In the genomic region with DNA sequence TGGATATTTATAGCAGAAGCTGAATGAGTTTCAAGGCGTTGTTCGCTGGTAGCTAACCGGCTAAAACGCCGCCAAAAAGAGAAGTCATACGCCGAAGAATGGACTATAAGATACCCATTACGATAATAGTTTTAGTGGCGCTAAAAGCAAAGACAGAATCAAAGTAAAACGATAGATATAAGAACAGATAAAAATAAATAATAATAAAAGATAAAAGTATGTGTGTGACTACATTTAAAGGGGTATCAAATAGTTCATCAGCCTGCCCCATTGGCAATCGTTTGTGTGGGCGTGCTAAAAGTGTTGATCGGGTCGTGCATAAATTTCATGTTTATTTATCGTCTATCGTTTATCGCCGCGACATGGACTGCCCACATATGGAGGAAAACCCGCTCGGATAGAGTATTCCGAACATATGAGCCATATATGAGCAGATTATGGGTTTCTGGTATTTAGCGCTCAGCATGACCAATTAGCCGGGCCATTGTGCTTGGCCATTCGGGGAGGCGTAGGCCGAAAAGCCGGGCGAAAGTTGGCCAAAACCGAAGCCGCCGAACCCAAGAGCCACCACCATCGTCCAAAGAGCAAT, we compare ENCODE assay signal across 1 fruit fly cellular context.
TF ChIP-seq lines count a peak whose summit lies in the region.

No protein-coding gene starts in this region.

TF ChIP-seq in whole organism, embryonic, 481 proteins besides CTCF, POLR2A, EP300 and RAD21 (continued from another document and continues in another):
- TF ChIP-seq CG13287 (GFP tag; IDR thresholded peaks at IDR 0.05; lab: Robert Waterston, UW; ENCODE audit: partially characterized antibody) (peak; percentile 10; the same call in 1 of the 2 replicates), cad (GFP tag; optimal IDR thresholded peaks at IDR 0.05; lab: Kevin White, UChicago) (no peak), CG11696 (GFP tag; IDR thresholded peaks at IDR 0.05; lab: Robert Waterston, UW) (peak; percentile 64), CG15073 (GFP tag; optimal IDR thresholded peaks at IDR 0.05; lab: Kevin White, UChicago) (no peak), Dek (tag; optimal IDR thresholded peaks at IDR 0.05; lab: Kevin White, UChicago) (peak; percentile 65), ken (GFP tag; IDR thresholded peaks at IDR 0.05; lab: Robert Waterston, UW) (peak; percentile 33; the same call in 1 of the 3 replicates), CG8089 (GFP tag; optimal IDR thresholded peaks at IDR 0.05; lab: Kevin White, UChicago) (no peak), CG10147 (GFP tag; optimal IDR thresholded peaks at IDR 0.05; lab: Kevin White, UChicago) (peak; percentile 75), bab2 (GFP tag; optimal IDR thresholded peaks at IDR 0.05; lab: Kevin White, UChicago) (peak; percentile 9), CG14050 (GFP tag; IDR thresholded peaks at IDR 0.05; lab: Robert Waterston, UW) (peak; percentile 67), zen2 (GFP tag; IDR thresholded peaks at IDR 0.05; lab: Robert Waterston, UW; ENCODE audit: partially characterized antibody) (no peak), NFAT (GFP tag; IDR thresholded peaks at IDR 0.05; lab: Robert Waterston, UW) (peak; percentile 49; the same call in 1 of the 2 replicates), az2 (GFP tag; optimal IDR thresholded peaks at IDR 0.05; lab: Kevin White, UChicago) (peak; percentile 54), Asciz (GFP tag; optimal IDR thresholded peaks at IDR 0.05; lab: Kevin White, UChicago) (peak; percentile 60), Vsx1 (GFP tag; optimal IDR thresholded peaks at IDR 0.05; lab: Kevin White, UChicago) (peak; percentile 53), CG3847 (GFP tag; IDR thresholded peaks at IDR 0.05; lab: Robert Waterston, UW) (peak; percentile 64), CG15514 (GFP tag; optimal IDR thresholded peaks at IDR 0.05; lab: Kevin White, UChicago) (peak; percentile 51), E2f1 (GFP tag; IDR thresholded peaks at IDR 0.05; lab: Robert Waterston, UW) (peak; percentile 80), CG31224 (GFP tag; IDR thresholded peaks at IDR 0.05; lab: Robert Waterston, UW) (peak; percentile 61; the same call in 1 of the 2 replicates), Sox100B (GFP tag; optimal IDR thresholded peaks at IDR 0.05; lab: Kevin White, UChicago) (peak; percentile 60), corto (GFP tag; optimal IDR thresholded peaks at IDR 0.05; lab: Kevin White, UChicago) (no peak), CG17359 (tag; optimal IDR thresholded peaks at IDR 0.05; lab: Kevin White, UChicago) (peak; percentile 75), CG2712 (tag; optimal IDR thresholded peaks at IDR 0.05; lab: Kevin White, UChicago) (peak; percentile 75), CG8765 (GFP tag; IDR thresholded peaks at IDR 0.05; lab: Robert Waterston, UW) (no peak), CG1602 (GFP tag; optimal IDR thresholded peaks at IDR 0.05; lab: Kevin White, UChicago) (peak; percentile 12), CG17802 (tag; optimal IDR thresholded peaks at IDR 0.05; lab: Kevin White, UChicago) (no peak), Eip74EF (GFP tag; optimal IDR thresholded peaks at IDR 0.05; lab: Kevin White, UChicago) (peak in 1 of 2 experiments; percentile 14), tll (GFP tag; optimal IDR thresholded peaks at IDR 0.05; lab: Kevin White, UChicago) (no peak), gro (GFP tag; optimal IDR thresholded peaks at IDR 0.05; lab: Kevin White, UChicago) (peak; percentile 8), Hr51 (GFP tag; optimal IDR thresholded peaks at IDR 0.05; lab: Kevin White, UChicago) (peak in 1 of 2 experiments; percentile 79), Hsf (GFP tag; optimal IDR thresholded peaks at IDR 0.05; lab: Kevin White, UChicago) (peak; percentile 41), ems (GFP tag; optimal IDR thresholded peaks at IDR 0.05; lab: Kevin White, UChicago) (peak; percentile 36), so (GFP tag; IDR thresholded peaks at IDR 0.05; lab: Robert Waterston, UW) (peak; percentile 82; the same call in 2 of the 3 replicates), CG9609 (GFP tag; optimal IDR thresholded peaks at IDR 0.05; lab: Kevin White, UChicago) (no peak), CG3407 (GFP tag; optimal IDR thresholded peaks at IDR 0.05; lab: Kevin White, UChicago) (peak; percentile 43), Elba2 (GFP tag; optimal IDR thresholded peaks at IDR 0.05; lab: Kevin White, UChicago) (no peak), Side (GFP tag; optimal IDR thresholded peaks at IDR 0.05; lab: Kevin White, UChicago) (no peak), ftz-f1 (GFP tag; optimal IDR thresholded peaks at IDR 0.05; lab: Kevin White, UChicago) (no peak), CG4820 (GFP tag; optimal IDR thresholded peaks at IDR 0.05; lab: Kevin White, UChicago) (peak; percentile 38), Max (GFP tag; optimal IDR thresholded peaks at IDR 0.05; lab: Kevin White, UChicago) (no peak), lbe (GFP tag; optimal IDR thresholded peaks at IDR 0.05; lab: Kevin White, UChicago) (no peak), Taf1 (GFP tag; IDR thresholded peaks at IDR 0.05; lab: Robert Waterston, UW) (no peak), CG9727 (GFP tag; optimal IDR thresholded peaks at IDR 0.05; lab: Kevin White, UChicago) (peak; percentile 52), dmrt11E (tag; optimal IDR thresholded peaks at IDR 0.05; lab: Kevin White, UChicago) (peak; percentile 27), NK7.1 (GFP tag; optimal IDR thresholded peaks at IDR 0.05; lab: Kevin White, UChicago) (no peak), CG11504 (tag; optimal IDR thresholded peaks at IDR 0.05; lab: Kevin White, UChicago) (peak; percentile 79), esg (GFP tag; conservative IDR thresholded peaks at IDR 0.05; lab: Robert Waterston, UW) (peak; percentile 70), org-1 (GFP tag; optimal IDR thresholded peaks at IDR 0.05; lab: Kevin White, UChicago) (peak; percentile 51), sisA (GFP tag; IDR thresholded peaks at IDR 0.05; lab: Robert Waterston, UW) (peak; percentile 70), PHDP (tag; optimal IDR thresholded peaks at IDR 0.05; lab: Kevin White, UChicago) (peak; percentile 74), CG2875 (GFP tag; optimal IDR thresholded peaks at IDR 0.05; lab: Kevin White, UChicago) (peak; percentile 31), Neu2 (GFP tag; optimal IDR thresholded peaks at IDR 0.05; lab: Kevin White, UChicago; ENCODE audit: borderline replicate concordance) (no peak), pan (optimal IDR thresholded peaks at IDR 0.05; lab: Kevin White, UChicago) (no peak), pan (GFP tag; optimal IDR thresholded peaks at IDR 0.05 in 1 of 2, IDR thresholded peaks at IDR 0.05 in 1 of 2) (peak in 1 of 2 experiments; percentile 72), CG1529 (GFP tag; optimal IDR thresholded peaks at IDR 0.05; lab: Kevin White, UChicago) (no peak), emc (GFP tag; optimal IDR thresholded peaks at IDR 0.05; lab: Kevin White, UChicago) (no peak), CG10654 (GFP tag; optimal IDR thresholded peaks at IDR 0.05; lab: Kevin White, UChicago) (peak; percentile 43), CG1233 (GFP tag; optimal IDR thresholded peaks at IDR 0.05; lab: Kevin White, UChicago) (peak; percentile 28), BEAF-32 (GFP tag; optimal IDR thresholded peaks at IDR 0.05; lab: Kevin White, UChicago) (no peak), usp (GFP tag; optimal IDR thresholded peaks at IDR 0.05; lab: Kevin White, UChicago) (no peak), slp2 (GFP tag; optimal IDR thresholded peaks at IDR 0.05; lab: Kevin White, UChicago) (no peak), CG10543 (GFP tag; optimal IDR thresholded peaks at IDR 0.05; lab: Kevin White, UChicago) (no peak), wor (GFP tag; IDR thresholded peaks at IDR 0.05; lab: Robert Waterston, UW) (peak; percentile 43; the same call in 1 of the 2 replicates), CG6765 (GFP tag; optimal IDR thresholded peaks at IDR 0.05; lab: Kevin White, UChicago) (no peak), kay (GFP tag; optimal IDR thresholded peaks at IDR 0.05; lab: Kevin White, UChicago) (no peak), tgo (GFP tag; IDR thresholded peaks at IDR 0.05; lab: Robert Waterston, UW) (peak; percentile 76), twi (tag; optimal IDR thresholded peaks at IDR 0.05; lab: Kevin White, UChicago) (peak; percentile 66), fd3F (GFP tag; optimal IDR thresholded peaks at IDR 0.05; lab: Kevin White, UChicago) (peak; percentile 65), CG9797 (GFP tag; optimal IDR thresholded peaks at IDR 0.05; lab: Kevin White, UChicago) (no peak), pho (GFP tag; optimal IDR thresholded peaks at IDR 0.05; lab: Kevin White, UChicago) (peak; percentile 5), CG2678 (tag; optimal IDR thresholded peaks at IDR 0.05; lab: Kevin White, UChicago) (peak; percentile 81), bowl (GFP tag; IDR thresholded peaks at IDR 0.05; lab: Robert Waterston, UW) (no peak), ATbp (GFP tag; optimal IDR thresholded peaks at IDR 0.05; lab: Kevin White, UChicago) (peak; percentile 48), oc (tag; optimal IDR thresholded peaks at IDR 0.05; lab: Kevin White, UChicago) (peak; percentile 54), CG3838 (GFP tag; optimal IDR thresholded peaks at IDR 0.05; lab: Kevin White, UChicago) (no peak), CG2202 (tag; optimal IDR thresholded peaks at IDR 0.05; lab: Kevin White, UChicago) (no peak), Scr (GFP tag; IDR thresholded peaks at IDR 0.05; lab: Robert Waterston, UW; ENCODE audit: partially characterized antibody) (peak; percentile 57), Xrp1 (GFP tag; IDR thresholded peaks at IDR 0.05; lab: Robert Waterston, UW) (peak; percentile 78), Atf-2 (GFP tag; optimal IDR thresholded peaks at IDR 0.05; lab: Kevin White, UChicago) (no peak), CG12942 (GFP tag; optimal IDR thresholded peaks at IDR 0.05; lab: Kevin White, UChicago) (peak; percentile 50), CG10979 (tag; optimal IDR thresholded peaks at IDR 0.05; lab: Kevin White, UChicago) (peak; percentile 53), CG11093 (GFP tag; IDR thresholded peaks at IDR 0.05; lab: Robert Waterston, UW) (peak; percentile 18; the same call in 1 of the 3 replicates), NC2β (GFP tag; optimal IDR thresholded peaks at IDR 0.05; lab: Kevin White, UChicago) (no peak), CG17186 (GFP tag; optimal IDR thresholded peaks at IDR 0.05; lab: Kevin White, UChicago) (no peak), CG7357 (GFP tag; IDR thresholded peaks at IDR 0.05; lab: Robert Waterston, UW) (peak; percentile 44; the same call in 1 of the 3 replicates), MBD-R2 (GFP tag; IDR thresholded peaks at IDR 0.05; lab: Robert Waterston, UW) (peak; percentile 12; the same call in 1 of the 2 replicates), CG32772 (GFP tag; IDR thresholded peaks at IDR 0.05; lab: Robert Waterston, UW) (peak; percentile 51; the same call in 1 of the 2 replicates), CG12155 (GFP tag; optimal IDR thresholded peaks at IDR 0.05; lab: Kevin White, UChicago) (peak; percentile 59), Blimp-1 (GFP tag; optimal IDR thresholded peaks at IDR 0.05; lab: Kevin White, UChicago) (peak; percentile 56), Awh (GFP tag; IDR thresholded peaks at IDR 0.05; lab: Robert Waterston, UW) (peak; percentile 61), CG12236 (GFP tag; optimal IDR thresholded peaks at IDR 0.05; lab: Kevin White, UChicago) (no peak), Sox102F (GFP tag; optimal IDR thresholded peaks at IDR 0.05; lab: Kevin White, UChicago) (peak; percentile 84), CG12071 (GFP tag; optimal IDR thresholded peaks at IDR 0.05; lab: Kevin White, UChicago) (peak; percentile 50), chif (GFP tag; optimal IDR thresholded peaks at IDR 0.05; lab: Kevin White, UChicago) (no peak), Chrac-16 (GFP tag; optimal IDR thresholded peaks at IDR 0.05; lab: Kevin White, UChicago) (peak; percentile 43), Gug (GFP tag; IDR thresholded peaks at IDR 0.05; lab: Robert Waterston, UW) (peak; percentile 62), CG15269 (tag; optimal IDR thresholded peaks at IDR 0.05; lab: Kevin White, UChicago) (peak; percentile 83), CG4617 (GFP tag; optimal IDR thresholded peaks at IDR 0.05; lab: Kevin White, UChicago; ENCODE audit: borderline replicate concordance) (no peak), sd (tag; optimal IDR thresholded peaks at IDR 0.05; lab: Kevin White, UChicago) (no peak), Usf (GFP tag; optimal IDR thresholded peaks at IDR 0.05; lab: Kevin White, UChicago) (peak; percentile 37), sens-2 (GFP tag; IDR thresholded peaks at IDR 0.05; lab: Robert Waterston, UW) (no peak), HLH4C (GFP tag; IDR thresholded peaks at IDR 0.05; lab: Robert Waterston, UW; ENCODE audit: partially characterized antibody) (peak; percentile 74; the same call in 2 of the 3 replicates), h (optimal IDR thresholded peaks at IDR 0.05; lab: Kevin White, UChicago) (no peak), Dp (GFP tag; optimal IDR thresholded peaks at IDR 0.05; lab: Kevin White, UChicago) (no peak), CG10321 (GFP tag; IDR thresholded peaks at IDR 0.05; lab: Robert Waterston, UW) (no peak), CG8478 (optimal IDR thresholded peaks at IDR 0.05; lab: Kevin White, UChicago) (no peak), CG12219 (GFP tag; optimal IDR thresholded peaks at IDR 0.05; lab: Kevin White, UChicago) (peak; percentile 38), HmgZ (tag; optimal IDR thresholded peaks at IDR 0.05; lab: Kevin White, UChicago) (peak; percentile 49), sug (tag; optimal IDR thresholded peaks at IDR 0.05; lab: Kevin White, UChicago) (peak; percentile 45), CG7839 (tag; optimal IDR thresholded peaks at IDR 0.05; lab: Kevin White, UChicago) (peak; percentile 81), p53 (GFP tag; optimal IDR thresholded peaks at IDR 0.05; lab: Kevin White, UChicago) (peak; percentile 7), CG2116 (GFP tag; optimal IDR thresholded peaks at IDR 0.05; lab: Kevin White, UChicago) (no peak), CG10431 (GFP tag; optimal IDR thresholded peaks at IDR 0.05; lab: Kevin White, UChicago) (no peak), CG10959 (GFP tag; IDR thresholded peaks at IDR 0.05; lab: Robert Waterston, UW) (peak; percentile 38; the same call in 1 of the 2 replicates), CG6683 (GFP tag; optimal IDR thresholded peaks at IDR 0.05; lab: Kevin White, UChicago) (peak; percentile 5), al (GFP tag; IDR thresholded peaks at IDR 0.05; lab: Robert Waterston, UW) (peak; percentile 77), Drgx (GFP tag; IDR thresholded peaks at IDR 0.05; lab: Robert Waterston, UW) (peak; percentile 51), zfh2 (GFP tag; optimal IDR thresholded peaks at IDR 0.05; lab: Kevin White, UChicago) (peak; percentile 30), nom (GFP tag; optimal IDR thresholded peaks at IDR 0.05; lab: Kevin White, UChicago) (no peak), lola (GFP tag; optimal IDR thresholded peaks at IDR 0.05; lab: Kevin White, UChicago) (peak in 1 of 3 experiments; percentile 1), B-H1 (GFP tag; IDR thresholded peaks at IDR 0.05; lab: Robert Waterston, UW) (peak; percentile 49), disco-r (GFP tag; optimal IDR thresholded peaks at IDR 0.05; lab: Kevin White, UChicago) (no peak), mirr (GFP tag; optimal IDR thresholded peaks at IDR 0.05; lab: Kevin White, UChicago) (no peak)
